Fruit fly (Drosophila melanogaster) whole organism, prepupa: Measurements from ENCODE around the gene CG15258.

Experiments
- Blimp-1 ChIP-seq: fragments of 200-800 bp; sonication (Bioruptor generic); optimal IDR thresholded peaks from 3 replicates; lab custom pipeline; 2017; ENCODE audit warnings: missing biosample characterization, missing genetic modification characterization, mild to moderate bottlenecking, moderate library complexity, missing genetic modification reagents
- CG10631 ChIP-seq: fragments of 200-800 bp; sonication (Bioruptor generic); optimal IDR thresholded peaks from 2 replicates; lab custom pipeline; 2016; ENCODE audit warnings: missing biosample characterization, missing genetic modification characterization
- CG10669 ChIP-seq: fragments of 200-800 bp; sonication (Bioruptor generic); optimal IDR thresholded peaks from 3 replicates; lab custom pipeline; 2018; ENCODE audit warnings: missing biosample characterization, mild to moderate bottlenecking, missing genetic modification characterization, moderate library complexity
- CG11294 ChIP-seq: fragments of 200-800 bp; sonication (Bioruptor generic); IDR thresholded peaks from 2 replicates; pipeline ENCODE4 v1.3.6; 2022; ENCODE audit warnings: missing biosample characterization, missing genetic modification characterization
- CG11902 ChIP-seq: fragments of 200-800 bp; sonication (Bioruptor generic); optimal IDR thresholded peaks from 3 replicates; lab custom pipeline; 2016; ENCODE audit warnings: missing biosample characterization, missing genetic modification characterization
- CG15336 ChIP-seq: fragments of 200-800 bp; sonication (Bioruptor generic); IDR thresholded peaks from 2 replicates; pipeline ENCODE4 v1.3.6; 2022; ENCODE audit warnings: missing biosample characterization, missing genetic modification characterization
- CG1621 ChIP-seq: fragments of 200-800 bp; sonication (Bioruptor generic); optimal IDR thresholded peaks from 3 replicates; lab custom pipeline; 2018; ENCODE audit warnings: missing biosample characterization, mild to moderate bottlenecking, missing genetic modification characterization
- CG16779 ChIP-seq: fragments of 200-800 bp; sonication (Bioruptor generic); optimal IDR thresholded peaks from 3 replicates; lab custom pipeline; 2017; ENCODE audit warnings: missing biosample characterization, mild to moderate bottlenecking, missing genetic modification characterization
- CG3032 ChIP-seq: fragments of 200-800 bp; optimal IDR thresholded peaks from 2 replicates; lab custom pipeline; 2019; ENCODE audit warnings: missing biosample characterization, mild to moderate bottlenecking, missing genetic modification characterization, moderate library complexity
- CG32006 ChIP-seq: fragments of 200-800 bp; sonication (Bioruptor generic); optimal IDR thresholded peaks from 3 replicates; lab custom pipeline; 2017; ENCODE audit warnings: missing biosample characterization, mild to moderate bottlenecking, missing genetic modification characterization
- CG4318 ChIP-seq: fragments of 200-800 bp; sonication (Bioruptor generic); optimal IDR thresholded peaks from 3 replicates; lab custom pipeline; 2017; ENCODE audit warnings: missing biosample characterization, mild to moderate bottlenecking, missing genetic modification characterization
- CG6163 ChIP-seq: fragments of 200-800 bp; sonication (Bioruptor generic); IDR thresholded peaks from 3 replicates; pipeline ENCODE4 v1.3.6; 2022; ENCODE audit warnings: missing biosample characterization, missing genetic modification characterization
- CG6276 ChIP-seq: fragments of 200-800 bp; sonication (Bioruptor generic); optimal IDR thresholded peaks from 2 replicates; lab custom pipeline; 2017; ENCODE audit warnings: missing biosample characterization, mild to moderate bottlenecking, missing genetic modification characterization
- CG6792 ChIP-seq: fragments of 200-800 bp; sonication (Bioruptor generic); optimal IDR thresholded peaks from 3 replicates; lab custom pipeline; 2016; ENCODE audit warnings: missing biosample characterization, missing genetic modification characterization
- CG6808 ChIP-seq: fragments of 200-800 bp; sonication (Bioruptor generic); optimal IDR thresholded peaks from 3 replicates; lab custom pipeline; 2017; ENCODE audit warnings: missing biosample characterization, missing genetic modification characterization, mild to moderate bottlenecking, moderate library complexity, missing genetic modification reagents
- CG6854 ChIP-seq: fragments of 200-800 bp; sonication (Bioruptor generic); optimal IDR thresholded peaks from 2 replicates; lab custom pipeline; 2017; ENCODE audit warnings: missing biosample characterization, mild to moderate bottlenecking, missing genetic modification characterization
- CG7368 ChIP-seq: fragments of 200-800 bp; sonication (Bioruptor generic); optimal IDR thresholded peaks from 3 replicates; lab custom pipeline; 2016; ENCODE audit warnings: missing biosample characterization, missing genetic modification characterization
- CG8119 ChIP-seq: fragments of 200-800 bp; sonication (Bioruptor generic); IDR thresholded peaks from 3 replicates; pipeline ENCODE4 v1.3.6; 2022; ENCODE audit warnings: missing biosample characterization, missing genetic modification characterization
- CG8319 ChIP-seq: fragments of 200-800 bp; sonication (Bioruptor generic); optimal IDR thresholded peaks from 3 replicates; lab custom pipeline; 2016; ENCODE audit warnings: missing biosample characterization, missing genetic modification characterization
- CG8632 ChIP-seq: fragments of 200-800 bp; sonication (Bioruptor generic); optimal IDR thresholded peaks from 3 replicates; lab custom pipeline; 2016; ENCODE audit warnings: missing biosample characterization, missing genetic modification characterization
- Eip75B ChIP-seq: fragments of 200-800 bp; sonication (Bioruptor generic); optimal IDR thresholded peaks from 3 replicates; lab custom pipeline; 2016; ENCODE audit warnings: missing biosample characterization, missing genetic modification characterization
- Eip78C ChIP-seq: fragments of 200-800 bp; sonication (Bioruptor generic); peaks from one replicate; lab custom pipeline; 2016; ENCODE audit warnings: missing biosample characterization, missing genetic modification characterization
- Eip93F ChIP-seq: fragments of 200-800 bp; sonication (Bioruptor generic); optimal IDR thresholded peaks from 2 replicates; lab custom pipeline; 2016; ENCODE audit warnings: missing biosample characterization, mild to moderate bottlenecking, missing genetic modification characterization
- Ets96B ChIP-seq: fragments of 200-800 bp; optimal IDR thresholded peaks from 2 replicates; lab custom pipeline; 2019; ENCODE audit warnings: missing biosample characterization, mild to moderate bottlenecking, missing genetic modification characterization, moderate library complexity
- Hr38 ChIP-seq: sonication (Bioruptor generic); optimal IDR thresholded peaks from 2 replicates; lab custom pipeline; 2016; ENCODE audit warnings: missing biosample characterization, missing genetic modification characterization
- Hr39 ChIP-seq: fragments of 200-800 bp; sonication (Bioruptor generic); optimal IDR thresholded peaks from 2 replicates; lab custom pipeline; 2016; ENCODE audit warnings: missing biosample characterization, missing genetic modification characterization
- Hr4 ChIP-seq: fragments of 200-800 bp; sonication (Bioruptor generic); optimal IDR thresholded peaks from 3 replicates; lab custom pipeline; 2016; ENCODE audit warnings: missing biosample characterization, missing genetic modification characterization
- Met ChIP-seq: fragments of 200-800 bp; sonication (Bioruptor generic); optimal IDR thresholded peaks from 3 replicates; lab custom pipeline; 2016; ENCODE audit warnings: missing biosample characterization, missing genetic modification characterization
- OdsH ChIP-seq: fragments of 200-800 bp; sonication (Bioruptor generic); optimal IDR thresholded peaks from 3 replicates; lab custom pipeline; 2016; ENCODE audit warnings: missing biosample characterization, missing genetic modification characterization
- Smox ChIP-seq: fragments of 200-800 bp; sonication (Bioruptor generic); optimal IDR thresholded peaks from 3 replicates; lab custom pipeline; 2016; ENCODE audit warnings: missing biosample characterization, missing genetic modification characterization
- Sox102F ChIP-seq: fragments of 200-800 bp; sonication (Bioruptor generic); optimal IDR thresholded peaks from 2 replicates; lab custom pipeline; 2016; ENCODE audit warnings: missing biosample characterization, mild to moderate bottlenecking, missing genetic modification characterization
- Sox14 ChIP-seq: fragments of 200-800 bp; sonication (Bioruptor generic); optimal IDR thresholded peaks from 3 replicates; lab custom pipeline; 2016; ENCODE audit warnings: missing biosample characterization, missing genetic modification characterization
- Sox15 ChIP-seq: fragments of 200-800 bp; sonication (Bioruptor generic); optimal IDR thresholded peaks from 3 replicates; lab custom pipeline; 2016; ENCODE audit warnings: missing biosample characterization, missing genetic modification characterization
- acj6 ChIP-seq: fragments of 200-800 bp; sonication (Bioruptor generic); optimal IDR thresholded peaks from 3 replicates; lab custom pipeline; 2016; ENCODE audit warnings: missing biosample characterization, missing genetic modification characterization
- cyc ChIP-seq: fragments of 200-800 bp; sonication (Bioruptor generic); optimal IDR thresholded peaks from 3 replicates; lab custom pipeline; 2016; ENCODE audit warnings: missing biosample characterization, missing genetic modification characterization
- dac ChIP-seq: fragments of 200-800 bp; sonication (Bioruptor generic); optimal IDR thresholded peaks from 2 replicates; lab custom pipeline; 2017; ENCODE audit warnings: missing biosample characterization, mild to moderate bottlenecking, missing genetic modification characterization
- dsx ChIP-seq: fragments of 200-800 bp; optimal IDR thresholded peaks from 3 replicates; lab custom pipeline; 2019; ENCODE audit warnings: missing biosample characterization, mild to moderate bottlenecking, missing genetic modification characterization, moderate library complexity; ENCODE audit not compliant: poor library complexity, severe bottlenecking
- eg ChIP-seq: fragments of 200-800 bp; sonication (Bioruptor generic); IDR thresholded peaks from 3 replicates; pipeline ENCODE4 v1.3.6; 2022; ENCODE audit warnings: missing biosample characterization, missing genetic modification characterization
- esn ChIP-seq: fragments of 200-800 bp; sonication (Bioruptor generic); optimal IDR thresholded peaks from 2 replicates; lab custom pipeline; 2016; ENCODE audit warnings: missing biosample characterization, mild to moderate bottlenecking, missing genetic modification characterization, moderate library complexity
- fd59A ChIP-seq: fragments of 200-800 bp; sonication (Bioruptor generic); optimal IDR thresholded peaks from 2 replicates; lab custom pipeline; 2017; ENCODE audit warnings: missing biosample characterization, mild to moderate bottlenecking, missing genetic modification characterization, missing genetic modification reagents
- fkh ChIP-seq: fragments of 200-800 bp; sonication (Bioruptor generic); optimal IDR thresholded peaks from 3 replicates; lab custom pipeline; 2017; ENCODE audit warnings: missing biosample characterization, mild to moderate bottlenecking, missing genetic modification characterization, moderate library complexity
- lz ChIP-seq: fragments of 200-800 bp; sonication (Bioruptor generic); optimal IDR thresholded peaks from 3 replicates; lab custom pipeline; 2016; ENCODE audit warnings: missing biosample characterization, missing genetic modification characterization
- pdm3 ChIP-seq: fragments of 200-800 bp; sonication (Bioruptor generic); optimal IDR thresholded peaks from 3 replicates; lab custom pipeline; 2016; ENCODE audit warnings: missing biosample characterization, missing genetic modification characterization
- spab ChIP-seq: fragments of 200-800 bp; sonication (Bioruptor generic); optimal IDR thresholded peaks from 2 replicates; lab custom pipeline; 2017; ENCODE audit warnings: missing biosample characterization, mild to moderate bottlenecking, missing genetic modification characterization, missing genetic modification reagents
- ss ChIP-seq, 2 experiments: fragments of 200-800 bp; sonication (Bioruptor generic); optimal IDR thresholded peaks; 2 replicates in 1 of 2; 3 replicates in 1 of 2; lab custom pipeline; 2017 to 2018; ENCODE audit warnings: mild to moderate bottlenecking in 2 of 2, missing biosample characterization in 2 of 2, missing genetic modification characterization in 2 of 2, moderate library complexity in 1 of 2
- svp ChIP-seq: fragments of 200-800 bp; sonication (Bioruptor generic); peaks from one replicate; lab custom pipeline; 2016; ENCODE audit warnings: missing biosample characterization, missing genetic modification characterization
- topi ChIP-seq: fragments of 200-800 bp; sonication (Bioruptor generic); optimal IDR thresholded peaks from 3 replicates; lab custom pipeline; 2016; ENCODE audit warnings: missing biosample characterization, missing genetic modification characterization
- vri ChIP-seq: fragments of 200-800 bp; sonication (Bioruptor generic); optimal IDR thresholded peaks from 3 replicates; lab custom pipeline; 2016; ENCODE audit warnings: missing biosample characterization, mild to moderate bottlenecking, missing genetic modification characterization

The CG15258 gene

dm6 chr2L:15388980-15389379 is 27.6 kb upstream of the CG15258 start (continued):
- TF ChIP-seq ss (GFP tag; optimal IDR thresholded peaks at IDR 0.05; lab: Kevin White, UChicago) (peak; percentile 81 to 85), fkh (GFP tag; lab: Kevin White, UChicago) (no peak), acj6 (GFP tag; lab: Kevin White, UChicago) (peak; percentile 62), CG15336 (GFP tag; lab: Robert Waterston, UW) (no peak), CG1621 (tag; lab: Kevin White, UChicago) (peak; percentile 62), CG6276 (no peak), Hr39 (GFP tag; lab: Kevin White, UChicago) (peak; percentile 54)

DNA sequence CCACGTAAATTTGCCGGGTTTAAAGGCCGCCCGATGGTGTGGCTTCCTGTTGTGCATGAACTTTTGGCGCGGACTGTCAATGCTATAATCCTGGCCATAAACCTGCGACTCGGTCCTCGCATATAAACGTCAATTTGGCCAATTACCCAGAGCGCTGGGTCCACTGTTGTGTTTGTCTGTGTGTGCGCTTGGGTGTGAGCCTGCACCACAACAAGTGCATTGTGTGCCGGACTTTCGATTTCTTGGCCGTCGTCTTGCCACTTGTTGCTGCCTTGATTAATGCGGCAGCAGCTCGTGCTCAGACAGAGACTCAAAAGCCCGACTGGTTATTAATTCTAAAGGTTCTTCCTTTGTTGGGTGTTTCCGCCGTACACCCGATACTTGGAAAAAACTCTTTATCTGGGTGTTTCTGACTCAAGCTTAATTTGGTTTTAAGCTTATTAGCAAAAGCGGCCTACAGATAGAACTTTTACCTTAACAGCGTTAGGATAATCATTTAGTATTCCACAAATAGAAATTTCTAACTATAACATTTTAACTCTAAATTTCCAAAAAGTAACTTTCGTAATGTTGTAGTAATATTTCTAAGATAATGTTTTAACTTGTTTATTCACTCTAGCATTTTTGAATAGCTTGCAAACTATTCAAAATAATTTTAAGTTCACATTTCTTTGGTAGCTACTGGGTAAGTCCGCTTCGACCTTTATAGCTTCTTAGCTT is 26.6 kb upstream of the CG15258 start:
- peak; percentile 44 for TF ChIP-seq acj6 (GFP tag; lab: Kevin White, UChicago)
- no peak for TF ChIP-seq vri
- TF ChIP-seq Ets96B (tag; lab: Kevin White, UChicago) = peak; percentile 37
- TF ChIP-seq CG11902 = no peak
- peak; percentile 35 for TF ChIP-seq CG3032 (tag; lab: Kevin White, UChicago)
- peak; percentile 26 for TF ChIP-seq Eip75B (GFP tag; lab: Kevin White, UChicago)
- TF ChIP-seq Sox102F (GFP tag; lab: Kevin White, UChicago) = peak; percentile 3
- TF ChIP-seq CG7368 (GFP tag; lab: Kevin White, UChicago) = no peak
- no peak for TF ChIP-seq CG32006 (GFP tag; lab: Kevin White, UChicago)
- TF ChIP-seq CG8632 (GFP tag; lab: Kevin White, UChicago) = peak; percentile 50
- TF ChIP-seq ss (GFP tag; optimal IDR thresholded peaks at IDR 0.05; lab: Kevin White, UChicago) = peak; percentile 28 to 36
- TF ChIP-seq CG10669 (GFP tag; lab: Kevin White, UChicago) = peak; percentile 47
- TF ChIP-seq Hr39 (GFP tag; lab: Kevin White, UChicago) = peak; percentile 42
- TF ChIP-seq pdm3 = peak; percentile 34
- no peak for TF ChIP-seq eg (GFP tag; lab: Robert Waterston, UW)
- TF ChIP-seq Blimp-1 = peak; percentile 92
- TF ChIP-seq Sox14 (GFP tag; lab: Kevin White, UChicago) = peak; percentile 29
- TF ChIP-seq CG4318 (GFP tag; lab: Kevin White, UChicago) = no peak
- peak; percentile 25 for TF ChIP-seq CG6792 (GFP tag; lab: Kevin White, UChicago)
- TF ChIP-seq esn (GFP tag; lab: Kevin White, UChicago) = peak; percentile 71
- peak; percentile 44 for TF ChIP-seq lz (GFP tag; lab: Kevin White, UChicago)
- peak; percentile 52 for TF ChIP-seq Smox (GFP tag; lab: Kevin White, UChicago)
- no peak for TF ChIP-seq CG6854
- TF ChIP-seq CG11294 (GFP tag; lab: Robert Waterston, UW) = no peak
- peak; percentile 37 for TF ChIP-seq CG6808 (GFP tag; lab: Kevin White, UChicago)
- TF ChIP-seq spab = peak; percentile 54
- peak; percentile 74 for TF ChIP-seq svp (GFP tag; lab: Kevin White, UChicago)
- no peak for TF ChIP-seq Sox15 (GFP tag; lab: Kevin White, UChicago)
- no peak for TF ChIP-seq Hr4 (GFP tag; lab: Kevin White, UChicago)
- TF ChIP-seq Eip78C = peak; percentile 80
- TF ChIP-seq OdsH (GFP tag; lab: Kevin White, UChicago) = peak; percentile 35
- peak; percentile 49 for TF ChIP-seq CG10631
- peak; percentile 62 for TF ChIP-seq fd59A
- TF ChIP-seq CG16779 = no peak
- TF ChIP-seq CG8319 (GFP tag; lab: Kevin White, UChicago) = no peak
- TF ChIP-seq CG1621 (tag; lab: Kevin White, UChicago) = peak; percentile 12
- peak; percentile 34 for TF ChIP-seq cyc (GFP tag; lab: Kevin White, UChicago)
- TF ChIP-seq topi = peak; percentile 61
- TF ChIP-seq dsx (GFP tag; lab: Kevin White, UChicago) = no peak
- peak; percentile 31; the same call in 1 of the 3 replicates for TF ChIP-seq CG6163 (GFP tag; lab: Robert Waterston, UW)
- no peak for TF ChIP-seq dac (GFP tag; lab: Kevin White, UChicago)
- TF ChIP-seq Eip93F (GFP tag; lab: Kevin White, UChicago) = no peak
- TF ChIP-seq CG8119 (GFP tag; lab: Robert Waterston, UW) = no peak
- TF ChIP-seq Hr38 (GFP tag; lab: Kevin White, UChicago) = no peak
- TF ChIP-seq Met (GFP tag; lab: Kevin White, UChicago) = peak; percentile 66
